Worm (Caenorhabditis elegans) whole organism, L4/young adult: ENCODE data around the gene C17B7.15.
"Not testable (repeated sequence)": the region's sequence is repeated elsewhere in the genome, so short reads cannot be mapped to it uniquely, and the experiment has no call there.

Source experiments
- W03F9.2 ChIP-seq: fragments of 150-350 bp; optimal IDR thresholded peaks from 2 replicates; lab custom pipeline; 2014; ENCODE audit warnings: missing biosample characterization, missing genetic modification characterization
- dao-5 ChIP-seq: sonication (generic microtip); optimal IDR thresholded peaks from 2 replicates; lab custom pipeline; 2016; ENCODE audit warnings: missing genotype, missing genetic modification characterization, moderate library complexity, missing compliant biosample characterization
- him-1 ChIP-seq: sonication (generic microtip); optimal IDR thresholded peaks from 2 replicates; lab custom pipeline; 2016; ENCODE audit warnings: missing genotype, missing genetic modification reagents, missing genetic modification characterization, missing compliant biosample characterization

Gene C17B7.15

ce11 chrV:3342504-3342903, 7.5 kb upstream of the C17B7.15 start, which contains the start of gene C17B7.3:
Gene C17B7.3, plus strand, starts transcription at chrV:3342804.
- TF ChIP-seq him-1 (tag; lab: Kevin White, UChicago) = no peak
- TF ChIP-seq dao-5 (tag; lab: Kevin White, UChicago) = no peak
- no peak for TF ChIP-seq W03F9.2 (tag; lab: Kevin White, UChicago)

DNA sequence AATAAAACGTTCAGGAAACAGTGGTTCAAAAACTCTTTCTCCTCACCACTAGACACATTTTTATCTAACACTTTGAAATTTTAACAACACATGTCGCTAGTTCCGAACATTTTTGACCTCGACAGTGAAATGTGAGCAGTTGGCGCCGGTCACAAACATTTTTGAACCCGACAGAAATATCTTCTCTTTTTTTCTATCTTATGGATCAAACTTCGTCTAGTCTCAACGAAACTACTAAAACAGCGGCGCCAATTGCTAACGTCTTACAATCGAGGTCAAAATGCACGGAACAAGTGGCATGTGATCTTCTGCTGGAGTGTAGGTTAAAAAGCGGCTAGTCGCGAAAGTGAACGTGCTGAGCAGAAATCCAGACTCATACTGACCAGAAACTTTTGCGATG, 6.0 kb upstream of the C17B7.15 start:
- TF ChIP-seq him-1 (tag; lab: Kevin White, UChicago) = no peak
- no peak for TF ChIP-seq dao-5 (tag; lab: Kevin White, UChicago)
- no peak for TF ChIP-seq W03F9.2 (tag; lab: Kevin White, UChicago)

- TF ChIP-seq dao-5 (tag; lab: Kevin White, UChicago) = no peak
- TF ChIP-seq W03F9.2 (tag; lab: Kevin White, UChicago) = no peak
- TF ChIP-seq him-1 (tag; lab: Kevin White, UChicago) = no peak
These were observed 3.5 kb upstream of the C17B7.15 start, which contains the start of gene fbxa-65 for ce11 chrV:3346434-3347019. Gene fbxa-65, minus strand, starts transcription at chrV:3346484.

DNA sequence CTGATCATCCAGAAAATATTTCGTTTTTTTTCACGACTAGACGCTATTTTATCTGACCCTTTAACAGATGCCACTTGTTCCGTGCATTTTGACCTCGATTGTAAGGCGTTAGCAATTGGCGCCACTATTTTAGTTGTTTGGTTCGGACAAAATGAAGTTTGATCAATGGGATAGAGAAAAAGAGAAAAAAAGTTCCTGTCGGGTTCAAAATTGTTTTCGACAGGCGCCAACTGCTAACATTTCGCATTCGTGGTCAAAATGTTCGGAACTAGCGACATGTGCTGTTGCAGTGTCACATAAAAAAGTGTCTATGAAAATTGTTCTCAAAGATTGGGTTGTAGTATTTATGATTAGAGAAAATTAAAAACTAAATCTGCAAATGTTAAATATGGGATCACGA, 2.5 kb upstream of the C17B7.15 start:
- TF ChIP-seq dao-5 (tag; lab: Kevin White, UChicago) (no peak), him-1 (tag; lab: Kevin White, UChicago) (no peak), W03F9.2 (tag; lab: Kevin White, UChicago) (no peak)

ce11 chrV:3351266-3351665, 1.3 kb downstream of the C17B7.15 start, which contains the start of gene str-63:
Gene str-63, plus strand, starts transcription at chrV:3351566.
- TF ChIP-seq dao-5 (tag; lab: Kevin White, UChicago) (no peak), him-1 (tag; lab: Kevin White, UChicago) (no peak)

DNA sequence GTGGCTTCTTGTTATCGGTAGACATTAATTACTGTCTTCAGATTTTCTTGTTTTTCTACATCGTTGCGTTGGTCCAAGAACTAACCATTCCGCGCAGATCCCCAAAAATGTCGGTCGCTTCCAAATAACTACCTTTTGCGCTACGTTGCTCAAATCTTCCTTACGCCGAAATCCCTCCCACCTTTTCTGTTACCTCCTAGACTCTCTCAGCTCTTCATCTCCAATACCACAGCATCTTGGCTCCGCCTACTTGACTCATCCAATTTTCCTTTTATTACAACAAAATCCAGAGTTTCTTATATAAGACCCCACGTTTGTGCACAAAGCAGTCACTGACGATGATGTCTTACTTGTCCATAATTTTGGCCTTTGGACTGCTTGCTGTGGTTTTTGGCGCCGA, 2.9 kb downstream of the C17B7.15 start, which contains the start of gene C17B7.12:
Gene C17B7.12, plus strand, starts transcription at position 301 of the 400 bp plus-strand sequence.
- TF ChIP-seq dao-5 (tag; lab: Kevin White, UChicago) (no peak), W03F9.2 (tag; lab: Kevin White, UChicago) (no peak), him-1 (tag; lab: Kevin White, UChicago) (no peak)

DNA sequence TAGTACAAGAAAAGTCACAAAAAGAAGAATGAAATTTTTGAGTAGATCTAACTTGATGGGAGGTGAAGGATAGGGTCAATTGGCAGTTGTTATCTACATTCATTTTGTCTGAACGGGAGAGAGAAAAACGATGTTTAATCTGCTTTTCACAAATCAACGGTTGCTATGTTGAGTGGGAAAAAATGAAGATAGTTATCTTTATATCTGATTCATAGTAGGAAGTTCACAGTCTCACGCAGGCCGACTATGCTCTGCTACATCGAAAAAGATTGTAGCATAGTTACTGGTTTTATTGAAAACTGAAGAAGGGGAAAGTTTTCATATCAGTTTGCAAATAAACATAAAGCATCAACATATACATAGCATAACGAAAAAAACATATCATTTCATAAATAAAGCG, 5.6 kb downstream of the C17B7.15 start:
- TF ChIP-seq dao-5 (tag; lab: Kevin White, UChicago) (no peak), W03F9.2 (tag; lab: Kevin White, UChicago) (no peak), him-1 (tag; lab: Kevin White, UChicago) (no peak)

DNA sequence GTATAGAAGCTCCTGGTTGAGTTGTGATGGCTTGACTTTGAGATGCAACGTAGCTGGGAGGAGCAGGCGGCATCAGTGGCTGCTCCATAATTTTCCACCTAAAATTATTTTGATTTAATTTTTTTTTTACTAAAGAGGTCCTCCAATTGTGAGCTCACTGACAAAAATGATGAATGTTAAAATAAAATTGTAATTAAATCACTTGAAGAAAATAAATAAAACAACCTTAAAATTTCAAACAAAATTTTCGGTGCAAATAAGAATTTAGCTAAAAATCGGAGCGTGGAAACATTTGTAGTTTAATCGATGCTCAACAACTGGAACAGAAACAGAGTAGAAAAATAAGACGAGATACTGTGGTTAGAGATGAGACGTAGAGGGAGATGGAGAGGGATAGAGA, 7.1 kb downstream of the C17B7.15 start, which contains the start of gene scrm-3:
Gene scrm-3, minus strand, starts transcription at position 101 of the 400 bp plus-strand sequence.
- TF ChIP-seq him-1 (tag; lab: Kevin White, UChicago) = no peak
- no peak for TF ChIP-seq W03F9.2 (tag; lab: Kevin White, UChicago)
- TF ChIP-seq dao-5 (tag; lab: Kevin White, UChicago) = no peak

DNA sequence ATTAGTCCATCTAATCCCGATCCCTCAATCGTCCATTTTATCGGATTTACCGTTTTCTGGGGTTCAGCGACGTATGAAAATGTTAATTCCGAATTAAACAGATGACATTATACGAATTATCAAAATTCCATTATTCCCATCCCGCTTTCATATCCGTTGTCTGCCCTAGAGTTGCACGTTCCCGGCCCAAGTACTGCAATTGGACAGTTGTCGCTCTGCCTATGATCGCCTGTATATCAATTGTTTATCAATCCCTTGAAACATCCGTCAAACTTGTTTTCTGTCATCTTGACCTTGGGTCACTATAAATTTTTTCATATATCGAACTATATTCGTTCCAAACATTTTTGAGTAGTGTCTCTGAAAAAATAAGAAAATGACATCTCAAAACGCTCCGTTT, 8.3 kb downstream of the C17B7.15 start, which contains the start of gene C04E12.5:
Gene C04E12.5, plus strand, starts transcription at position 301 of the 400 bp plus-strand sequence.
- no peak for TF ChIP-seq W03F9.2 (tag; lab: Kevin White, UChicago)
- no peak for TF ChIP-seq him-1 (tag; lab: Kevin White, UChicago)
- TF ChIP-seq dao-5 (tag; lab: Kevin White, UChicago) = no peak

DNA sequence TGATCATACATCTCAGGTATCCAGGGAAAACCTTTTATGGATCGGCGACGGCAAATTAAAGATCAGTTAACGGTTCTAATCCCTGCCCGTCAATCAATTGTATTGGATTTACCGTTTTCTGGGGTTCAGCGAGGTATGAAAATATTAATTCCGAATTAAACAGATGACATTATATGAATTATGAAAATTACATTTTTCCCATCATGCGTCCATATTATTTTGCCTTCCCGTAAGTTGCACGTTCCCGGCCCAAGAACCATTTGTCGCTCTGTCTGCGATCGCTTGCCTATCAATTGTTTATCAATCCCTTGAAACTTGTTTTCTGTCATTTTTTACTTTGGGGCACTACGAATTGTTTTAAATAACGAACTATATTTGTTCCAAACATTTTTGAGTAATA, 11.7 kb downstream of the C17B7.15 start:
- no peak for TF ChIP-seq dao-5 (tag; lab: Kevin White, UChicago)

- TF ChIP-seq him-1 (tag; lab: Kevin White, UChicago) = no peak
- no peak for TF ChIP-seq dao-5 (tag; lab: Kevin White, UChicago)
- TF ChIP-seq W03F9.2 (tag; lab: Kevin White, UChicago) = no peak
These were observed 12.5 kb downstream of the C17B7.15 start, which contains the start of gene C04E12.4 for ce11 chrV:3362475-3362874. Gene C04E12.4, plus strand, starts transcription at chrV:3362775.

ce11 chrV:3367773-3368172, 17.8 kb downstream of the C17B7.15 start, which contains the start of gene C04E12.2:
Gene C04E12.2, plus strand, starts transcription at chrV:3368073.
- TF ChIP-seq him-1, dao-5, W03F9.2 (tag; lab: Kevin White, UChicago): not testable (repeated sequence)

DNA sequence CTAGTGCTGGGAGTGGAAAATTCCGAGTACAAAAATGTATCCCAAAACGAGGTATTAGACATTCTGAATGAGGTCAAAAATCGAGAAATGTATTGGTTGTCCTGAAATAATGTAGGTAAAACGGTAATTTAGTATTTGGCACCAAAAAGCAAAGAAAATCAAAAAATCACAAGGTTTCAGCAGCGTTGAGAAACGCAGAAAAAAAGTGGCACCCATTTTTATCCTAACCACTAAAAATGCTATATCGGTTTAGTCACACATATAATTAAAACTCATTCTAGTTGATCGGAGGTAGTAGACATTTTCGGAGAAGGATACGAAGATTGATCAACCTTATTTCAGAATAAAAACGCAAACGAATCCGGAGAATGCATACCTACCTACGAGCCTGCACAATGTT, 22.7 kb downstream of the C17B7.15 start, which contains the start of gene srx-121:
Gene srx-121, minus strand, starts transcription at position 101 of the 400 bp plus-strand sequence.
- TF ChIP-seq him-1 (tag; lab: Kevin White, UChicago) = no peak
- TF ChIP-seq W03F9.2 (tag; lab: Kevin White, UChicago) = no peak
- TF ChIP-seq dao-5 (tag; lab: Kevin White, UChicago) = no peak

DNA sequence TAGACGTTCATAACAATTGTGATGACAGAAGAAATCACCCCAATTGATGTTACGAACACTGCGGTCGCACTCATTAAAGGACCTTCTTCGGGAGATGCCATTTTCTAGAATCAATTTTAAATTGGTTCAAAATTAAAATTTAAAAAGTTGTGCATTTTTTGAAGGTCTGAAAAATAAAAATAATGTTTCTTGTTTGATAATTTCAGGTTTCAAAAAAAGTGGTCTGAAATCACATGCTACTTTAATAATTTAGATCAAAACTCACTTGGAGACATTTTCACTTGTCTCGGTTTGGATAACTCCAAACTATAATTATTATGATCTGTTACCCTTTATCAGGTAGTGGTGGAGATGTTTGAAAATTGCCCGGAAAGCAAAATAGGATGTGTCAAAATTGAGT, 27.0 kb downstream of the C17B7.15 start, which contains the start of gene srbc-2:
Gene srbc-2, minus strand, starts transcription at position 101 of the 400 bp plus-strand sequence.
- TF ChIP-seq dao-5 (tag; lab: Kevin White, UChicago) (no peak), W03F9.2 (tag; lab: Kevin White, UChicago) (no peak), him-1 (tag; lab: Kevin White, UChicago) (no peak)
